Fruit fly (Drosophila melanogaster) Kc167 (cell line): Measurements from ENCODE around the gene ppk.

Experiments
- Myc ChIP-seq: fragments of >200 bp; optimal IDR thresholded peaks from 2 replicates; lab custom pipeline; 2017; ENCODE audit warnings: missing external identifiers
- Sin3A ChIP-seq: fragments of >200 bp; optimal IDR thresholded peaks from 2 replicates; lab custom pipeline; 2018; ENCODE audit warnings: missing external identifiers
- h ChIP-seq: fragments of >200 bp; optimal IDR thresholded peaks from 3 replicates; lab custom pipeline; 2018; ENCODE audit warnings: missing external identifiers
- insv ChIP-seq: fragments of >200 bp; optimal IDR thresholded peaks from 3 replicates; lab custom pipeline; 2018; ENCODE audit warnings: missing external identifiers
- psq ChIP-seq: fragments of >200 bp; optimal IDR thresholded peaks from 2 replicates; lab custom pipeline; 2017; ENCODE audit warnings: missing external identifiers
- ttk ChIP-seq: sonication (Bioruptor generic); optimal IDR thresholded peaks from 2 replicates; lab custom pipeline; 2017; ENCODE audit warnings: missing external identifiers

ppk gene

DNA sequence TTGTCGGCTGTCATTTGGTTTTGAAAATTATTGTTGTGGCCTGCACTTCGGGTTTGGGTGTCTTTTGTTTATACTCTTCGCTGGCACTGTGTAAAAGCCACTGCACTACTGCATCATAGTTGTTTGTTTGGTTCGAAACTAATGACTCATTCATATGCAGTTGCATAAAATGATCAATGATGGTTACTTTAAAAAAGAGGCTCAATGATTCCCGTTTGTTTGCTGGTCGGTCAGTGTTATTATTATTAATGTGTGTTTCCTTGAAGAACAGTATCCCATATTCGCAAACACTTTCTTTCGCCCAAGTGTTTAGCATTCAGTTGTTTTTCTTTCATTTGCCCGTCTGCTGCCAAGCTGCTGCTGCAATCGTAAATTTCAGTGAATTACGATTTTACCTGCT lies 7.5 kb upstream of the ppk start:
- TF ChIP-seq ttk (lab: Kevin White, UChicago) (no peak), psq (lab: Kevin White, UChicago) (no peak), Sin3A (no peak), Myc (lab: Kevin White, UChicago) (no peak), insv (lab: Kevin White, UChicago) (no peak), h (lab: Kevin White, UChicago) (no peak)

DNA sequence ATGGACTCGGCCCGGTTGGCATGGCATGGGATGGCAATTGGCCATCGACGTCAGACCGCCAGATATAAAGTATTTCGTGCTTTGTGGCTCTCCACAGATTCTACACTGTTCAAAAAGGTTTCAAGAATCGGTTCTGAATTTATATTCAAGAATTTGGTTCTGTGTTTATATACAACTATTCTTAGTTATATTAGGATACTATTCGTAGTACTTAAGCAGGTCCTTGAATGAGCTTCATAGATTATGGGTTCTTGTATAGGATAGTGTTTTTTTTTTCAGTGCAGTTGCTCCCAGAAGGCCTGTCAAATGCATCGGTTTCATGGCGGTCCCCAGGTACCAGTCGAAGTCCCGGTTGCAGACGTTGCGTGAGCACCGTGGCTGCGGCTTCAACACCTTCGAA lies 5.5 kb upstream of the ppk start:
- no peak for TF ChIP-seq h (lab: Kevin White, UChicago)
- no peak for TF ChIP-seq psq (lab: Kevin White, UChicago)
- TF ChIP-seq insv (lab: Kevin White, UChicago), result no peak
- no peak for TF ChIP-seq ttk (lab: Kevin White, UChicago)
- TF ChIP-seq Sin3A, result no peak
- no peak for TF ChIP-seq Myc (lab: Kevin White, UChicago)

DNA sequence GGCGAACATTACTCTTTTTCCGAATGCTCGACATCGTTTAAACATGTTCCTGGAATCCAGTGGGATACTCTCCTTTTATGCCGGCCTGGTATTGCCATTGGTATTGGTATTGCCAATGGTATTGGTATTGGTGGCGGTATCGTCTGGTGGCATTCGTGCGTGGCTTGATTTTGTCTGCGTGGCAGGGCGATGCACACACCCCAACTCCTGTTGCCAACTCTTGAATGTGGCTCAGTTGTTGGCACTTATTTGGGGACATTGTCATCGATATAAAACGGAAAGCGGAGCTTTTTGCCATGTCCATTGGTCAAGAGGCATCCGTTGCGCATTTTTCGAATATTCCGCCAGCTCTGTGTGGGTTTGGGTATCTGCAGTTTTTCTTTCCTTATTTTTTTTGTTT lies 909 bp upstream of the ppk start:
- TF ChIP-seq ttk (lab: Kevin White, UChicago) (no peak), h (lab: Kevin White, UChicago) (no peak), insv (lab: Kevin White, UChicago) (no peak), Sin3A (no peak), Myc (lab: Kevin White, UChicago) (no peak), psq (lab: Kevin White, UChicago) (no peak)

DNA sequence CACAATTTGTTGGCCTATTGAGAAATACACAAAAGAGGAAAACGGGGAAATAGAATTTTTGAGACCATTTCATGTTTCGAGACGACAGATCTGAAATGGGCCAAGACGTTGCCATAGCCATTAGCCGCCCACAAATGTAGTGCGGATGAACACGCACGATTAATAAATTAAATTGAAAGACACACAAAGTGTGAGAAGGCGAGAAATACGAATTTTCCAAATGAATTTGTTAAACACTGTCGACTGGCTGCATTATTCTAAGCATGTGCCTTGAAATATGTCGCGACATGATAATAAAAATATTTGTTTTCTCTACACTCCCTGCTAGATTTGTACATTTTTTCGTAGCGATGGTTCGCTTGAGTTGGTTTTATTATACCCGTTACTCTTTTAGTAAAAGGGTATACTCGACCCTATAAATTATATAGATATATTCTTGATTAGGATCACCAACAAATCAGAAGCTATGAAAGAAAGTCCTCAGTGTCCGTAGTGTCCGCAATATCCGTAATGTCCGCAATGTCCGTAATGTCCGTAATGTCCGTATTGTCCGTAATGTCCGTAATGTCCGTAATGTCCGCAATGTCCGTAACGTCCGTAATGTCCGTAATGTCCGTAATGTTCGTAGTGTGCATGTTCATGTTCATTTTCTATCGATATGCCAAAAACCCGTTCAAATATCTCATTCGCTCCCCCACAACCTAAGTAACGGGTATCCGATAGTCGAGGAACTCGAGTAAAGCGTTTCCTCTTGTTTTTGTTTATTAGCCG lies 4.3 kb downstream of the ppk start:
- TF ChIP-seq Myc (lab: Kevin White, UChicago) (no peak), insv (lab: Kevin White, UChicago) (no peak), ttk (lab: Kevin White, UChicago) (no peak), h (lab: Kevin White, UChicago) (no peak), Sin3A (no peak), psq (lab: Kevin White, UChicago) (no peak)

DNA sequence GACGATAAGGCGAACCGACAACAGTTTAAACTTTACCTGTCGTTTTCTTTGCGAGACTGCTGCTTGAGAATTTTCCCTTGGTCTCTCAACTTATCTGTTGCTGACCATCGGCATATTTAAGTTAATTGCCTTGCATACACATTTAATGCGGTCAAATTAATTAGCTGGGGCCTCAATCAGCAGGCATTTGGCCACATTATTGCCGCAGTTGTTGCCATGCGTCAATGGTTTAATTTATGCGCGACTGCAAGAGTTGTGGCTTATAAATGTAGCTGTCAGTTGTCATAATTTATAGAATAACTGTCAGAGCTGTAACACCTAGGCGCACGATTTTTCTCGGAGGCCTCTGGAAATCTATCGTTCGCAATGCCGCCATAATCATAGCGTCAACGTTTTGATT lies 6.9 kb downstream of the ppk start:
- TF ChIP-seq ttk (lab: Kevin White, UChicago) (no peak), h (lab: Kevin White, UChicago) (no peak), Sin3A (no peak)

DNA sequence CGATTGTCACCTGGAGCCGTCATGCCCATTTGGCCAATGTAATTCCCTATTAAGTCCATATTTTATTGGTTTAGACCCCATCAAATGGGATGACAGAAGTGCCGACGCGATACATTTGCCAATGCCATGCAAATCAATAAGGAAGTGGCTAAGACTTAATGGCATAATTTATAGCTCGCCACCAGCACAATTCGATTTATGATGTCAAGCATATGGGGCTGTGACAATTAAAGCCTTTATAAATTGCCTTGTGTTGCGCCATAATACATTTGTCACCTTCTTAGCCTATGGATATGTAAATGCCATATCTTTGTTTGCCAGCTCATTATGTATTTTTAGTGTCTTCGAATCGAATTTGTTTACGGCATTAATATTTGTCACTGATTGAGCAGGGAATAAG lies 7.7 kb downstream of the ppk start:
- TF ChIP-seq insv (lab: Kevin White, UChicago), result no peak
- TF ChIP-seq Sin3A, result no peak
- no peak for TF ChIP-seq Myc (lab: Kevin White, UChicago)
- no peak for TF ChIP-seq h (lab: Kevin White, UChicago)
- TF ChIP-seq psq (lab: Kevin White, UChicago), result no peak
- TF ChIP-seq ttk (lab: Kevin White, UChicago), result no peak

DNA sequence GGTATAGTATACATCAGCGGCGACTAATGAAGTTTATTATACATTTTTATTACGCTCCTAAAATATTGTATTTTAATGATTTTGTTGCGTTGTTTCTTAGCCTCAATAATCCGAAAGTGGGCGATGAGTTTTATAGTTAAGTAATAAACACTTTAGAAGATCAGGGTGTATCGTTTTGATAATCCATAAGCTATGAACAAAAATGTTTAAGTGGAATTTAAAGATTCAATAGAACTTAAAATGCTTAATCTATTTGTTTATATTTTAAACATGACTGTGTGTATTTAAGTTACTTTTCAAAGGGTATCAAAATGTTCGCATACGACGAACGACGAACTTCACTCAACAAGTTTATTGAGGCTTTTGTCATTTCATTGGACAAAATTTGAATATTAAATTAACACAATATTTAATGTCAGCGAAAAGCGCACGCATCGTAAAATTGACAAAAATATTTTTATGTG lies 8.7 kb downstream of the ppk start:
- TF ChIP-seq psq (lab: Kevin White, UChicago) (no peak), Sin3A (no peak), insv (lab: Kevin White, UChicago) (no peak), Myc (lab: Kevin White, UChicago) (no peak), h (lab: Kevin White, UChicago) (no peak), ttk (lab: Kevin White, UChicago) (no peak)

DNA sequence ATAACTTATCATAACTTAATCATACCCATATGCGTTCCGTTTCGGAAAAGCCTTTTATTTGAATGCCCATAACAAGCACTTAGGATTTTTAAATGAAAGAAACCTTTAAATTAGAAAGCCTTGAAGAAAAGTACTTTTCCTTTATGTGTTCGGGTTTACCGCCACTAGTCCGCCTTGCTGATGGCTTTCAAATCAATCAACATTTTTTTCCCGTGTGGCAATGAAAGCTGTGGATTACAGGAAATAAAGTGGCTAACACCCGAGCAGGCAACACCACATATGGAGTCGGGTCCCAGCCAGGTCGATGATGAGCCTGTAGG lies 10.2 kb downstream of the ppk start:
- no peak for TF ChIP-seq psq (lab: Kevin White, UChicago)
- no peak for TF ChIP-seq Sin3A
- TF ChIP-seq Myc (lab: Kevin White, UChicago), result no peak
- TF ChIP-seq insv (lab: Kevin White, UChicago), result no peak
- no peak for TF ChIP-seq h (lab: Kevin White, UChicago)
- TF ChIP-seq ttk (lab: Kevin White, UChicago), result no peak

DNA sequence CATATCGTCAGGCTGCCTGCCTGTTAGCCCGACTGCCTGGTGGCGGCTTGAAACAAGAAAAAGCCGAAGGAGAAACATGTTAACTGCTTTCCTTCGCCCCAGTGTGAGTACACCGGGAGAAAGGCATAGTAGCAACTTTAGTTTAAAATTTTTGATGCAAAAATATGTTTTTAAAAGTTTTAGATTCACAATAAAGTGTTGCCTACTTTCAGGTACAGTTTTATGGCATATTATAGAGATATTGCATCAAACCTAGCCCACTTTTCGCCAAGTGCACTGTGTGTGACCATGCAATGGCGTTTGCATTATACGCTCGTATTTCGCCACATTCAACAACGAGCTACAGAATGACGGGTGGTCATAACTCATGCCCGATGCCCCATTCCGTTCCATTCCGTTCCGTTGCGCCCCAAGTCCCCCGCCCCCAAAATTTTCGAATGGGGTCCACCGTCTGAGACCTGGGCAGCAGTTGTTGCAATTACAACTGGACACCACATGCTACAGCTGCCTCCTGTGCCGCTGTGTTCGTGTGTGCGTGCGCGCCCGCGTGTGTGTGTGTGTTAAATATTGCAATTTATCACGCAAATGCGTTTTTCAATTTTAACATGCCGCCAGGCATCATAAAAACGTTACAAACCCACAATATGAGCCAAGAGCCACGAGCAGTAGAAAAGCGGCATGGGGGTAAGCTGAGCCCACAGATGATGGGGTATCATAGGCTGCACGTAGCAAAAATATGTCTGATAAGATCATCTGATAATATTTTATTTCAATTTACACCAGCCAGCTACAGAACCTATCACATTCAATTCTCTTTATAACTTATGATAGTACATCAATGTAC lies 10.8 kb downstream of the ppk start:
- TF ChIP-seq psq (lab: Kevin White, UChicago) (no peak), Myc (lab: Kevin White, UChicago) (no peak), Sin3A (no peak), h (lab: Kevin White, UChicago) (no peak), insv (lab: Kevin White, UChicago) (no peak), ttk (lab: Kevin White, UChicago) (no peak)

DNA sequence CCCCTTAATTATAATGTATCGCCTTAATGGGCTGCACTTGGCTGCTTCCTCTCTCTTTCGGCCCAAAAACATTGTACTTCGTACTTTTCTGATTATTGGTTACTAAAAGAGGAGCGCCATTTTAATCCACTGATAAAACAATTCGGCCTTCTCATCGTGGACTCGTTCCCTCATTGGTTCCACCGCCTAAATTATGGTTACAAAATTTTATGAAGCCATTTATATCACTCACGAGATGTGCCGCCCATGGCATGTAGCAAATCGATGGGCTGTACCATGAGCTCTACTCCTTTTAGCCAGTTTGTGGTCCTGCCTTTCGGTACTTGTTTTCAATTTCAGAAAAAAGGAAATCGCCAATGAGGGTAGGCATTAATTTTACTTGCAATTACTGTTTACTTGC lies 12.1 kb downstream of the ppk start:
- TF ChIP-seq psq (lab: Kevin White, UChicago), result no peak
- TF ChIP-seq ttk (lab: Kevin White, UChicago), result no peak
- TF ChIP-seq Sin3A, result no peak
- no peak for TF ChIP-seq insv (lab: Kevin White, UChicago)
- no peak for TF ChIP-seq Myc (lab: Kevin White, UChicago)
- no peak for TF ChIP-seq h (lab: Kevin White, UChicago)

DNA sequence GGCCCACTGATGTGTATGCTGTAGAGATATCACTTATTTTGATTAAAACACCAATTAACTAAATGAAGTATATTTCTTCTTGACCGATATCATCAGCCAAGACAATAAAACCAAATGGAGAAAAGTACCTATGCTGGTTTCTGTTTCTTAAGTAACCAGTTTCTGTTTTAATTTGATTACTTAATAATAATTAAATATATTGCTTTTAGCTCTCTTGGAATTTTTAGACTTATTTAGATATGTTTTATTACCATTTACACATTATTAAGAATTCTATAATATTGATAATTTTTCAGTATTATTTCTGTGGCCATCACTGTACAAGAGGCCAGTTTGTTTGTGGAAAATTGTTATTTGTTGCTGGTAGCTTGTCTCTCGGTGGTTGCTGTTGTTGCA lies 13.7 kb downstream of the ppk start:
- TF ChIP-seq ttk (lab: Kevin White, UChicago) (no peak), h (lab: Kevin White, UChicago) (no peak), insv (lab: Kevin White, UChicago) (no peak), Myc (lab: Kevin White, UChicago) (no peak), Sin3A (no peak), psq (lab: Kevin White, UChicago) (no peak)
